Comparison of ENCODE assay signal across 1 fruit fly cellular context in genomic region chrX:15617916-15618315, dm6.
TF ChIP-seq lines count a peak whose summit lies in the region.

No protein-coding gene starts in this region.

TF ChIP-seq in whole organism, embryonic, 481 proteins besides CTCF, POLR2A, EP300 and RAD21 (continued from another document and continues in another):
- TF ChIP-seq shn (GFP tag; optimal IDR thresholded peaks at IDR 0.05; lab: Kevin White, UChicago) (no peak), D19B (GFP tag; optimal IDR thresholded peaks at IDR 0.05; lab: Kevin White, UChicago) (no peak), HLHmδ (GFP tag; optimal IDR thresholded peaks at IDR 0.05; lab: Kevin White, UChicago) (no peak), CG7928 (GFP tag; optimal IDR thresholded peaks at IDR 0.05; lab: Kevin White, UChicago) (no peak), tin (GFP tag; optimal IDR thresholded peaks at IDR 0.05; lab: Kevin White, UChicago) (no peak), CG7987 (GFP tag; optimal IDR thresholded peaks at IDR 0.05; lab: Kevin White, UChicago) (no peak), Eip74EF (GFP tag; optimal IDR thresholded peaks at IDR 0.05; lab: Kevin White, UChicago) (no peak), yki (optimal IDR thresholded peaks at IDR 0.05; lab: Kevin White, UChicago) (no peak), Hey (tag; optimal IDR thresholded peaks at IDR 0.05; lab: Kevin White, UChicago) (no peak), CG31365 (tag; optimal IDR thresholded peaks at IDR 0.05; lab: Kevin White, UChicago) (no peak), en (GFP tag; optimal IDR thresholded peaks at IDR 0.05; lab: Kevin White, UChicago) (no peak), ci (GFP tag; IDR thresholded peaks at IDR 0.05; lab: Robert Waterston, UW) (peak; percentile 78), CG8944 (GFP tag; optimal IDR thresholded peaks at IDR 0.05; lab: Kevin White, UChicago) (no peak), fd96Cb (tag; optimal IDR thresholded peaks at IDR 0.05; lab: Kevin White, UChicago) (peak; percentile 44), pros (GFP tag; optimal IDR thresholded peaks at IDR 0.05; lab: Kevin White, UChicago) (no peak), jing (GFP tag; optimal IDR thresholded peaks at IDR 0.05; lab: Kevin White, UChicago) (no peak), CG10267 (tag; optimal IDR thresholded peaks at IDR 0.05; lab: Kevin White, UChicago) (peak; percentile 21), crol (GFP tag; IDR thresholded peaks at IDR 0.05; lab: Robert Waterston, UW) (no peak), Hr3 (GFP tag; optimal IDR thresholded peaks at IDR 0.05; lab: Kevin White, UChicago) (peak; percentile 16), Tbp (GFP tag; optimal IDR thresholded peaks at IDR 0.05; lab: Kevin White, UChicago) (no peak), slou (GFP tag; optimal IDR thresholded peaks at IDR 0.05; lab: Kevin White, UChicago) (no peak), CG17829 (tag; optimal IDR thresholded peaks at IDR 0.05; lab: Kevin White, UChicago) (peak; percentile 44), Stat92E (GFP tag; optimal IDR thresholded peaks at IDR 0.05; lab: Kevin White, UChicago) (no peak), GATAe (GFP tag; conservative IDR thresholded peaks at IDR 0.05; lab: Robert Waterston, UW) (no peak), CG13123 (GFP tag; optimal IDR thresholded peaks at IDR 0.05; lab: Kevin White, UChicago) (no peak), cg (GFP tag; optimal IDR thresholded peaks at IDR 0.05; lab: Kevin White, UChicago) (no peak), amos (GFP tag; IDR thresholded peaks at IDR 0.05; lab: Robert Waterston, UW; ENCODE audit: partially characterized antibody) (no peak), zen2 (GFP tag; IDR thresholded peaks at IDR 0.05; lab: Robert Waterston, UW; ENCODE audit: partially characterized antibody) (no peak), Camta (GFP tag; optimal IDR thresholded peaks at IDR 0.05; lab: Kevin White, UChicago) (no peak), CG34224 (GFP tag; IDR thresholded peaks at IDR 0.05; lab: Robert Waterston, UW; ENCODE audit: partially characterized antibody) (no peak), onecut (GFP tag; IDR thresholded peaks at IDR 0.05; lab: Robert Waterston, UW) (no peak), CG4707 (GFP tag; optimal IDR thresholded peaks at IDR 0.05; lab: Kevin White, UChicago) (no peak), Dp (GFP tag; optimal IDR thresholded peaks at IDR 0.05; lab: Kevin White, UChicago) (no peak), phol (tag; optimal IDR thresholded peaks at IDR 0.05; lab: Kevin White, UChicago) (peak; percentile 39), lmd (GFP tag; IDR thresholded peaks at IDR 0.05; lab: Robert Waterston, UW) (no peak), CG3065 (GFP tag; optimal IDR thresholded peaks at IDR 0.05; lab: Kevin White, UChicago) (no peak), CG34422 (GFP tag; IDR thresholded peaks at IDR 0.05; lab: Robert Waterston, UW) (peak; percentile 36; the same call in 1 of the 3 replicates), so (GFP tag; IDR thresholded peaks at IDR 0.05; lab: Robert Waterston, UW) (0 out of 3 replicates have a peak, but pooled peaks have one; percentile 27), CG11695 (GFP tag; IDR thresholded peaks at IDR 0.05; lab: Robert Waterston, UW) (no peak), CG1233 (GFP tag; optimal IDR thresholded peaks at IDR 0.05; lab: Kevin White, UChicago) (no peak), ken (GFP tag; IDR thresholded peaks at IDR 0.05; lab: Robert Waterston, UW) (peak; percentile 54; the same call in 1 of the 3 replicates), Six4 (GFP tag; optimal IDR thresholded peaks at IDR 0.05; lab: Kevin White, UChicago) (no peak), CG9609 (GFP tag; optimal IDR thresholded peaks at IDR 0.05; lab: Kevin White, UChicago) (no peak), dpn (GFP tag; optimal IDR thresholded peaks at IDR 0.05; lab: Kevin White, UChicago) (no peak), CG2678 (tag; optimal IDR thresholded peaks at IDR 0.05; lab: Kevin White, UChicago) (peak; percentile 39), danr (GFP tag; IDR thresholded peaks at IDR 0.05; lab: Robert Waterston, UW) (no peak), bab2 (GFP tag; optimal IDR thresholded peaks at IDR 0.05; lab: Kevin White, UChicago) (no peak), Meics (GFP tag; optimal IDR thresholded peaks at IDR 0.05; lab: Kevin White, UChicago) (no peak), mam (GFP tag; optimal IDR thresholded peaks at IDR 0.05; lab: Kevin White, UChicago) (no peak), CG6254 (GFP tag; optimal IDR thresholded peaks at IDR 0.05; lab: Kevin White, UChicago) (peak; percentile 40), CG18476 (GFP tag; optimal IDR thresholded peaks at IDR 0.05; lab: Kevin White, UChicago) (no peak), CG4282 (GFP tag; optimal IDR thresholded peaks at IDR 0.05; lab: Kevin White, UChicago) (no peak), CG11456 (GFP tag; IDR thresholded peaks at IDR 0.05; lab: Robert Waterston, UW) (no peak), otp (GFP tag; IDR thresholded peaks at IDR 0.05; lab: Robert Waterston, UW) (peak; percentile 67; the same call in 1 of the 3 replicates), CG8290 (GFP tag; optimal IDR thresholded peaks at IDR 0.05; lab: Kevin White, UChicago) (no peak), CG8290 (tag; optimal IDR thresholded peaks at IDR 0.05; lab: Kevin White, UChicago) (no peak), Myb (GFP tag; optimal IDR thresholded peaks at IDR 0.05; lab: Kevin White, UChicago) (no peak), CG4854 (GFP tag; optimal IDR thresholded peaks at IDR 0.05; lab: Kevin White, UChicago) (no peak), Abd-B (GFP tag; optimal IDR thresholded peaks at IDR 0.05; lab: Kevin White, UChicago) (no peak), CHES-1-like (GFP tag; optimal IDR thresholded peaks at IDR 0.05; lab: Kevin White, UChicago) (no peak), pan (optimal IDR thresholded peaks at IDR 0.05; lab: Kevin White, UChicago) (no peak), pan (GFP tag; optimal IDR thresholded peaks at IDR 0.05 in 1 of 2, IDR thresholded peaks at IDR 0.05 in 1 of 2) (peak in 1 of 2 experiments; percentile 56), gce (GFP tag; IDR thresholded peaks at IDR 0.05; lab: Robert Waterston, UW) (0 out of 3 replicates have a peak, but pooled peaks have one; percentile 35), CG31388 (GFP tag; optimal IDR thresholded peaks at IDR 0.05; lab: Kevin White, UChicago) (no peak), Ravus (GFP tag; IDR thresholded peaks at IDR 0.05; lab: Robert Waterston, UW) (no peak), gfzf (GFP tag; optimal IDR thresholded peaks at IDR 0.05; lab: Kevin White, UChicago) (no peak), lilli (GFP tag; optimal IDR thresholded peaks at IDR 0.05; lab: Kevin White, UChicago) (no peak), CG2129 (GFP tag; IDR thresholded peaks at IDR 0.05; lab: Robert Waterston, UW; ENCODE audit: partially characterized antibody) (no peak), da (GFP tag; optimal IDR thresholded peaks at IDR 0.05; lab: Kevin White, UChicago) (no peak), dysf (GFP tag; IDR thresholded peaks at IDR 0.05; lab: Robert Waterston, UW) (peak; percentile 45; the same call in 1 of the 3 replicates), Usf (GFP tag; optimal IDR thresholded peaks at IDR 0.05; lab: Kevin White, UChicago) (no peak), CG10209 (GFP tag; optimal IDR thresholded peaks at IDR 0.05; lab: Kevin White, UChicago) (no peak), CG12659 (GFP tag; optimal IDR thresholded peaks at IDR 0.05; lab: Kevin White, UChicago) (no peak), CG15696 (tag; optimal IDR thresholded peaks at IDR 0.05; lab: Kevin White, UChicago) (no peak), CG12155 (GFP tag; optimal IDR thresholded peaks at IDR 0.05; lab: Kevin White, UChicago) (no peak), CG30020 (tag; optimal IDR thresholded peaks at IDR 0.05; lab: Kevin White, UChicago) (no peak), CG2120 (GFP tag; optimal IDR thresholded peaks at IDR 0.05; lab: Kevin White, UChicago) (no peak), emc (GFP tag; optimal IDR thresholded peaks at IDR 0.05; lab: Kevin White, UChicago) (no peak), vnd (GFP tag; IDR thresholded peaks at IDR 0.05; lab: Robert Waterston, UW; ENCODE audit: partially characterized antibody) (no peak), CG9437 (GFP tag; optimal IDR thresholded peaks at IDR 0.05; lab: Kevin White, UChicago) (peak; percentile 15), tap (tag; optimal IDR thresholded peaks at IDR 0.05; lab: Kevin White, UChicago) (peak; percentile 22), Mes4 (GFP tag; optimal IDR thresholded peaks at IDR 0.05; lab: Kevin White, UChicago) (no peak), CG8281 (tag; optimal IDR thresholded peaks at IDR 0.05; lab: Kevin White, UChicago) (no peak), CG10431 (GFP tag; optimal IDR thresholded peaks at IDR 0.05; lab: Kevin White, UChicago) (no peak), zen (tag; optimal IDR thresholded peaks at IDR 0.05; lab: Kevin White, UChicago) (peak; percentile 49), CG14667 (GFP tag; IDR thresholded peaks at IDR 0.05; lab: Robert Waterston, UW) (no peak), CG31224 (GFP tag; IDR thresholded peaks at IDR 0.05; lab: Robert Waterston, UW) (no peak), tgo (GFP tag; IDR thresholded peaks at IDR 0.05; lab: Robert Waterston, UW) (peak; percentile 41; the same call in 1 of the 3 replicates), sisA (GFP tag; IDR thresholded peaks at IDR 0.05; lab: Robert Waterston, UW) (peak; percentile 30; the same call in 1 of the 2 replicates), CG1792 (GFP tag; optimal IDR thresholded peaks at IDR 0.05; lab: Kevin White, UChicago) (no peak), CG7963 (GFP tag; IDR thresholded peaks at IDR 0.05; lab: Robert Waterston, UW; ENCODE audit: partially characterized antibody) (no peak), row (GFP tag; IDR thresholded peaks at IDR 0.05; lab: Robert Waterston, UW) (peak; percentile 59; the same call in 2 of the 3 replicates), Sry-δ (GFP tag; optimal IDR thresholded peaks at IDR 0.05; lab: Kevin White, UChicago) (no peak), ssp (GFP tag; IDR thresholded peaks at IDR 0.05; lab: Robert Waterston, UW) (no peak), fu2 (GFP tag; optimal IDR thresholded peaks at IDR 0.05; lab: Kevin White, UChicago) (no peak), klu (GFP tag; IDR thresholded peaks at IDR 0.05; lab: Robert Waterston, UW) (no peak), Adf1 (GFP tag; IDR thresholded peaks at IDR 0.05; lab: Robert Waterston, UW) (no peak), jigr1 (GFP tag; IDR thresholded peaks at IDR 0.05; lab: Robert Waterston, UW) (no peak), slbo (GFP tag; IDR thresholded peaks at IDR 0.05; lab: Robert Waterston, UW) (no peak), Pdp1 (GFP tag; optimal IDR thresholded peaks at IDR 0.05; lab: Kevin White, UChicago) (no peak), CG10147 (GFP tag; optimal IDR thresholded peaks at IDR 0.05; lab: Kevin White, UChicago) (no peak), Dref (GFP tag; IDR thresholded peaks at IDR 0.05; lab: Robert Waterston, UW) (no peak), CG6813 (GFP tag; optimal IDR thresholded peaks at IDR 0.05; lab: Kevin White, UChicago) (no peak), Kr (GFP tag; optimal IDR thresholded peaks at IDR 0.05; lab: Kevin White, UChicago) (no peak), CG14014 (GFP tag; IDR thresholded peaks at IDR 0.05; lab: Robert Waterston, UW) (no peak), ATbp (GFP tag; optimal IDR thresholded peaks at IDR 0.05; lab: Kevin White, UChicago) (peak; percentile 31), grn (GFP tag; optimal IDR thresholded peaks at IDR 0.05; lab: Kevin White, UChicago) (no peak), Rfx (GFP tag; IDR thresholded peaks at IDR 0.05; lab: Robert Waterston, UW) (no peak), bcd (GFP tag; optimal IDR thresholded peaks at IDR 0.05; lab: Kevin White, UChicago) (no peak), CG10543 (GFP tag; optimal IDR thresholded peaks at IDR 0.05; lab: Kevin White, UChicago) (no peak), Nf-YC (tag; optimal IDR thresholded peaks at IDR 0.05; lab: Kevin White, UChicago) (no peak), zfh2 (GFP tag; optimal IDR thresholded peaks at IDR 0.05; lab: Kevin White, UChicago) (no peak), CG4360 (GFP tag; IDR thresholded peaks at IDR 0.05; lab: Robert Waterston, UW) (0 out of 2 replicates have a peak, but pooled peaks have one; percentile 11), Nf-YB (GFP tag; optimal IDR thresholded peaks at IDR 0.05; lab: Kevin White, UChicago) (no peak), pb (GFP tag; optimal IDR thresholded peaks at IDR 0.05; lab: Kevin White, UChicago) (no peak), Jarid2 (GFP tag; optimal IDR thresholded peaks at IDR 0.05; lab: Kevin White, UChicago) (no peak), Dip3 (GFP tag; optimal IDR thresholded peaks at IDR 0.05; lab: Kevin White, UChicago) (no peak), pfk (GFP tag; optimal IDR thresholded peaks at IDR 0.05; lab: Kevin White, UChicago) (no peak), nerfin-1 (tag; optimal IDR thresholded peaks at IDR 0.05; lab: Kevin White, UChicago) (no peak), Fer1 (GFP tag; optimal IDR thresholded peaks at IDR 0.05; lab: Kevin White, UChicago) (no peak), MESR4 (GFP tag; optimal IDR thresholded peaks at IDR 0.05; lab: Kevin White, UChicago) (no peak), CG9727 (GFP tag; optimal IDR thresholded peaks at IDR 0.05; lab: Kevin White, UChicago) (peak; percentile 29), CrebB (tag; optimal IDR thresholded peaks at IDR 0.05; lab: Kevin White, UChicago) (no peak), CG17612 (GFP tag; IDR thresholded peaks at IDR 0.05; lab: Robert Waterston, UW) (no peak), CG15601 (tag; optimal IDR thresholded peaks at IDR 0.05; lab: Kevin White, UChicago) (peak; percentile 13), usp (GFP tag; optimal IDR thresholded peaks at IDR 0.05; lab: Kevin White, UChicago) (no peak), salm (tag; optimal IDR thresholded peaks at IDR 0.05; lab: Kevin White, UChicago) (no peak), Taf1 (GFP tag; IDR thresholded peaks at IDR 0.05; lab: Robert Waterston, UW) (no peak), E2f2 (GFP tag; IDR thresholded peaks at IDR 0.05; lab: Robert Waterston, UW) (no peak), CG7839 (tag; optimal IDR thresholded peaks at IDR 0.05; lab: Kevin White, UChicago) (peak; percentile 19), sens-2 (GFP tag; IDR thresholded peaks at IDR 0.05; lab: Robert Waterston, UW) (peak; percentile 54; the same call in 1 of the 2 replicates), lbe (GFP tag; optimal IDR thresholded peaks at IDR 0.05; lab: Kevin White, UChicago) (no peak), CG13624 (GFP tag; optimal IDR thresholded peaks at IDR 0.05; lab: Kevin White, UChicago) (no peak), ewg (GFP tag; optimal IDR thresholded peaks at IDR 0.05; lab: Kevin White, UChicago) (no peak), CG14965 (GFP tag; optimal IDR thresholded peaks at IDR 0.05; lab: Kevin White, UChicago; ENCODE audit: borderline replicate concordance) (no peak), unpg (GFP tag; optimal IDR thresholded peaks at IDR 0.05; lab: Kevin White, UChicago) (peak; percentile 49), CG12299 (tag; optimal IDR thresholded peaks at IDR 0.05; lab: Kevin White, UChicago) (no peak)
